Fruit fly (Drosophila melanogaster): ENCODE data around the gene EMC6.

EMC6 gene

dm6 chr3R:25004763-25005162 lies 20.1 kb downstream of the EMC6 start:
- TF ChIP-seq CTCF (optimal IDR thresholded peaks at IDR 0.05) = no peak
- TF ChIP-seq CG8478 (optimal IDR thresholded peaks at IDR 0.05) = no peak

dm6 chr3R:25004064-25004463 lies 20.8 kb downstream of the EMC6 start:
- TF ChIP-seq CTCF (optimal IDR thresholded peaks at IDR 0.05) (no peak), CG8478 (optimal IDR thresholded peaks at IDR 0.05) (no peak)

- TF ChIP-seq CG8478 (optimal IDR thresholded peaks at IDR 0.05) (no peak), CTCF (optimal IDR thresholded peaks at IDR 0.05) (no peak)
Observed at dm6 chr3R:25002257-25002656, 22.6 kb downstream of the EMC6 start.

- TF ChIP-seq CG8478 (optimal IDR thresholded peaks at IDR 0.05) (no peak), CTCF (optimal IDR thresholded peaks at IDR 0.05) (no peak)
Observed at dm6 chr3R:24999575-24999974, 25.2 kb downstream of the EMC6 start.

dm6 chr3R:24997287-24997686 lies 27.5 kb downstream of the EMC6 start:
- TF ChIP-seq CTCF (optimal IDR thresholded peaks at IDR 0.05) (no peak), CG8478 (optimal IDR thresholded peaks at IDR 0.05) (no peak)

- TF ChIP-seq CTCF (optimal IDR thresholded peaks at IDR 0.05) (no peak), CG8478 (optimal IDR thresholded peaks at IDR 0.05) (no peak)
Observed at dm6 chr3R:24996502-24996901, 28.3 kb downstream of the EMC6 start.

dm6 chr3R:24985029-24985685 lies 39.7 kb downstream of the EMC6 start:
- no peak for TF ChIP-seq CG8478 (optimal IDR thresholded peaks at IDR 0.05)
- TF ChIP-seq CTCF (optimal IDR thresholded peaks at IDR 0.05) = no peak

- no peak for TF ChIP-seq CG8478 (optimal IDR thresholded peaks at IDR 0.05)
- no peak for TF ChIP-seq CTCF (optimal IDR thresholded peaks at IDR 0.05)
Observed at dm6 chr3R:24983537-24984501, 41.0 kb downstream of the EMC6 start, which contains the start of gene tnc. Gene tnc (plus strand): TSS chr3R:24984384.

dm6 chr3R:24976144-24976543 lies 48.7 kb downstream of the EMC6 start:
- TF ChIP-seq CG8478 (optimal IDR thresholded peaks at IDR 0.05) = no peak
- no peak for TF ChIP-seq CTCF (optimal IDR thresholded peaks at IDR 0.05)

- TF ChIP-seq CTCF (optimal IDR thresholded peaks at IDR 0.05) (no peak), CG8478 (optimal IDR thresholded peaks at IDR 0.05) (no peak)
Observed at dm6 chr3R:24974762-24975432, 49.9 kb downstream of the EMC6 start.

All from S2 (cell line).